Fruit fly (Drosophila melanogaster) whole organism, embryonic: ENCODE measurements around the gene Ada1-2.
A peak's percentile ranks its signal among the peaks of the same experiment; 100 is the strongest.

Experiments used
- Ada2b ChIP-seq: fragments of 200-800 bp; sonication (Bioruptor generic); IDR thresholded peaks from 2 replicates; pipeline ENCODE4 v1.3.6; 2022; ENCODE audit warnings: missing biosample characterization, missing genetic modification characterization
- Antp ChIP-seq: fragments of 200-800 bp; sonication (Bioruptor generic); optimal IDR thresholded peaks from 3 replicates; lab custom pipeline; 2016; ENCODE audit warnings: missing biosample characterization, missing genetic modification characterization
- CG10267 ChIP-seq: fragments of 200-800 bp; sonication (Bioruptor generic); optimal IDR thresholded peaks from 2 replicates; lab custom pipeline; 2018; ENCODE audit warnings: missing biosample characterization, mild to moderate bottlenecking, missing genetic modification characterization, moderate library complexity
- CG10321 ChIP-seq: fragments of 200-800 bp; sonication (Bioruptor generic); IDR thresholded peaks from 2 replicates; pipeline ENCODE4 v1.3.6; 2022; ENCODE audit warnings: missing biosample characterization, missing genetic modification characterization
- CG10366 ChIP-seq: fragments of 200-800 bp; sonication (Bioruptor generic); IDR thresholded peaks from 2 replicates; pipeline ENCODE4 v1.3.6; 2022; ENCODE audit warnings: missing biosample characterization, missing genetic modification characterization
- CG11093 ChIP-seq: fragments of 200-800 bp; sonication (Bioruptor generic); IDR thresholded peaks from 3 replicates; pipeline ENCODE4 v1.3.6; 2022; ENCODE audit warnings: missing biosample characterization, missing genetic modification characterization
- CG11696 ChIP-seq: fragments of 200-800 bp; sonication (Bioruptor generic); IDR thresholded peaks from 2 replicates; pipeline ENCODE4 v1.3.6; 2022; ENCODE audit warnings: missing biosample characterization, missing genetic modification characterization
- CG12071 ChIP-seq: fragments of 200-800 bp; sonication (Bioruptor generic); optimal IDR thresholded peaks from 3 replicates; lab custom pipeline; 2018; ENCODE audit warnings: missing biosample characterization, mild to moderate bottlenecking, missing genetic modification characterization
- CG15269 ChIP-seq: fragments of 200-800 bp; sonication (Bioruptor generic); optimal IDR thresholded peaks from 2 replicates; lab custom pipeline; 2018; ENCODE audit warnings: missing biosample characterization, mild to moderate bottlenecking, missing genetic modification characterization, moderate library complexity
- CG15514 ChIP-seq: fragments of 200-800 bp; sonication (Bioruptor generic); optimal IDR thresholded peaks from 3 replicates; lab custom pipeline; 2017; ENCODE audit warnings: missing biosample characterization, missing genetic modification characterization, mild to moderate bottlenecking, moderate library complexity, missing genetic modification reagents
- CG1602 ChIP-seq: fragments of 200-800 bp; sonication (Bioruptor generic); optimal IDR thresholded peaks from 3 replicates; lab custom pipeline; 2016; ENCODE audit warnings: missing biosample characterization, missing genetic modification characterization
- CG16813 ChIP-seq: fragments of 200-800 bp; sonication (Bioruptor generic); IDR thresholded peaks from 3 replicates; pipeline ENCODE4 v1.3.6; 2022; ENCODE audit warnings: missing biosample characterization, missing genetic modification characterization; ENCODE audit not compliant: partially characterized antibody
- CG3281 ChIP-seq: fragments of 200-800 bp; sonication (Bioruptor generic); optimal IDR thresholded peaks from 3 replicates; lab custom pipeline; 2017; ENCODE audit warnings: missing biosample characterization, mild to moderate bottlenecking, missing genetic modification characterization
- CG3838 ChIP-seq: fragments of 200-800 bp; sonication (Bioruptor generic); optimal IDR thresholded peaks from 3 replicates; lab custom pipeline; 2016; ENCODE audit warnings: missing biosample characterization, missing genetic modification characterization
- CG4404 ChIP-seq: fragments of 200-800 bp; sonication (Bioruptor generic); IDR thresholded peaks from 2 replicates; pipeline ENCODE4 v1.3.6; 2022; ENCODE audit warnings: missing biosample characterization, missing genetic modification characterization
- CG4854 ChIP-seq: fragments of 200-800 bp; sonication (Bioruptor generic); optimal IDR thresholded peaks from 2 replicates; lab custom pipeline; 2016; ENCODE audit warnings: missing biosample characterization, missing genetic modification characterization, inconsistent platforms
- CG5180 ChIP-seq: fragments of 200-800 bp; sonication (Bioruptor generic); optimal IDR thresholded peaks from 3 replicates; lab custom pipeline; 2017; ENCODE audit warnings: missing biosample characterization, missing genetic modification characterization, mild to moderate bottlenecking, moderate library complexity, missing genetic modification reagents
- CG7839 ChIP-seq: fragments of 200-800 bp; sonication (Bioruptor generic); optimal IDR thresholded peaks from 3 replicates; lab custom pipeline; 2018; ENCODE audit warnings: missing biosample characterization, mild to moderate bottlenecking, missing genetic modification characterization, moderate library complexity
- CG7963 ChIP-seq: fragments of 200-800 bp; sonication (Bioruptor generic); IDR thresholded peaks from 3 replicates; pipeline ENCODE4 v1.3.6; 2022; ENCODE audit warnings: missing biosample characterization, missing genetic modification characterization; ENCODE audit not compliant: partially characterized antibody
- CG8924 ChIP-seq: fragments of 200-800 bp; optimal IDR thresholded peaks from 3 replicates; lab custom pipeline; 2019; ENCODE audit warnings: missing biosample characterization, mild to moderate bottlenecking, missing genetic modification characterization, moderate library complexity
- CG9727 ChIP-seq: fragments of 200-800 bp; sonication (Bioruptor generic); optimal IDR thresholded peaks from 3 replicates; lab custom pipeline; 2017; ENCODE audit warnings: missing biosample characterization, mild to moderate bottlenecking, missing genetic modification characterization
- CkIIα-i1 ChIP-seq: fragments of 200-800 bp; sonication (Bioruptor generic); IDR thresholded peaks from 2 replicates; pipeline ENCODE4 v1.3.6; 2022; ENCODE audit warnings: missing biosample characterization, missing genetic modification characterization
- CrebB ChIP-seq: fragments of 200-800 bp; sonication (Bioruptor generic); optimal IDR thresholded peaks from 3 replicates; lab custom pipeline; 2018; ENCODE audit warnings: missing biosample characterization, mild to moderate bottlenecking, missing genetic modification characterization
- Dfd ChIP-seq, 2 experiments: fragments of >200 bp; optimal IDR thresholded peaks; 2 replicates each; lab custom pipeline; 2017; ENCODE audit warnings: missing biosample characterization in 2 of 2, missing genetic modification characterization in 2 of 2
- ERR ChIP-seq: fragments of 200-800 bp; sonication (Bioruptor generic); optimal IDR thresholded peaks from 2 replicates; lab custom pipeline; 2016; ENCODE audit warnings: missing biosample characterization, missing genetic modification characterization
- Eip74EF ChIP-seq, 2 experiments: fragments of 200-800 bp in 1 of 2; fragments of >200 bp in 1 of 2; sonication (Bioruptor generic) in 1 of 2; optimal IDR thresholded peaks; 2 replicates each; lab custom pipeline; 2017 to 2019; ENCODE audit warnings: missing biosample characterization in 2 of 2, missing genetic modification characterization in 2 of 2, mild to moderate bottlenecking in 1 of 2, moderate library complexity in 1 of 2
- Fer2 ChIP-seq: fragments of 200-800 bp; sonication (Bioruptor generic); optimal IDR thresholded peaks from 2 replicates; lab custom pipeline; 2018; ENCODE audit warnings: missing biosample characterization, mild to moderate bottlenecking, missing genetic modification characterization, moderate library complexity
- Gug ChIP-seq: fragments of 200-800 bp; sonication (Bioruptor generic); IDR thresholded peaks from 4 replicates; pipeline ENCODE4 v1.3.6; 2022; ENCODE audit warnings: missing biosample characterization, missing genetic modification characterization
- H2.0 ChIP-seq: fragments of 200-800 bp; sonication (Bioruptor generic); IDR thresholded peaks from 2 replicates; pipeline ENCODE4 v1.3.6; 2022; ENCODE audit warnings: missing biosample characterization, missing genetic modification characterization
- HmgZ ChIP-seq: fragments of 200-800 bp; sonication (Bioruptor generic); optimal IDR thresholded peaks from 2 replicates; lab custom pipeline; 2018; ENCODE audit warnings: missing biosample characterization, mild to moderate bottlenecking, missing genetic modification characterization
- Lpt ChIP-seq: fragments of >200 bp; optimal IDR thresholded peaks from 2 replicates; lab custom pipeline; 2018; ENCODE audit warnings: missing biosample characterization, missing genetic modification characterization
- MESR4 ChIP-seq: fragments of 200-800 bp; sonication (Bioruptor generic); optimal IDR thresholded peaks from 2 replicates; lab custom pipeline; 2018; ENCODE audit warnings: missing biosample characterization, mild to moderate bottlenecking, missing genetic modification characterization, moderate library complexity
- Max ChIP-seq: fragments of 200-800 bp; sonication (Bioruptor generic); optimal IDR thresholded peaks from 2 replicates; lab custom pipeline; 2016; ENCODE audit warnings: missing biosample characterization, mild to moderate bottlenecking, missing genetic modification characterization
- Ravus ChIP-seq: fragments of 200-800 bp; sonication (Bioruptor generic); IDR thresholded peaks from 2 replicates; pipeline ENCODE4 v1.3.6; 2022; ENCODE audit warnings: missing biosample characterization, missing genetic modification characterization
- Spps ChIP-seq: fragments of 200-800 bp; sonication (Bioruptor generic); optimal IDR thresholded peaks from 2 replicates; lab custom pipeline; 2018; ENCODE audit warnings: missing biosample characterization, mild to moderate bottlenecking, missing genetic modification characterization
- TFAM ChIP-seq: fragments of 200-800 bp; sonication (Bioruptor generic); optimal IDR thresholded peaks from 2 replicates; lab custom pipeline; 2017; ENCODE audit warnings: missing biosample characterization, missing genetic modification characterization, inconsistent platforms
- Xrp1 ChIP-seq: fragments of 200-800 bp; sonication (Bioruptor generic); IDR thresholded peaks from 2 replicates; pipeline ENCODE4 v1.3.6; 2022; ENCODE audit warnings: missing biosample characterization, missing genetic modification characterization
- ems ChIP-seq: fragments of 200-800 bp; sonication (Bioruptor generic); optimal IDR thresholded peaks from 3 replicates; lab custom pipeline; 2016; ENCODE audit warnings: missing biosample characterization, missing genetic modification characterization
- ewg ChIP-seq: fragments of 200-800 bp; sonication (Bioruptor generic); optimal IDR thresholded peaks from 3 replicates; lab custom pipeline; 2017; ENCODE audit warnings: mild to moderate bottlenecking, missing biosample characterization, missing genetic modification reagents, missing genetic modification characterization
- hb ChIP-seq: fragments of 200-800 bp; sonication (Bioruptor generic); IDR thresholded peaks from 3 replicates; pipeline ENCODE4 v1.3.6; 2022; ENCODE audit warnings: missing biosample characterization, missing genetic modification characterization; ENCODE audit not compliant: partially characterized antibody
- ken ChIP-seq: fragments of 200-800 bp; sonication (Bioruptor generic); IDR thresholded peaks from 3 replicates; pipeline ENCODE4 v1.3.6; 2022; ENCODE audit warnings: missing biosample characterization, missing genetic modification characterization
- lilli ChIP-seq: fragments of 200-800 bp; sonication (Bioruptor generic); optimal IDR thresholded peaks from 3 replicates; lab custom pipeline; 2016; ENCODE audit warnings: missing biosample characterization, missing genetic modification characterization
- lov ChIP-seq, 2 experiments: fragments of 200-800 bp in 1 of 2; fragments of >200 bp in 1 of 2; sonication (Bioruptor generic) in 1 of 2; IDR thresholded peaks in 1 of 2; optimal IDR thresholded peaks in 1 of 2; 2 replicates in 1 of 2; 3 replicates in 1 of 2; pipeline versions ENCODE4 v1.3.6 to Lab custom; 2017 to 2022; ENCODE audit warnings: missing biosample characterization in 1 of 2, missing genetic modification characterization in 1 of 2
- mam ChIP-seq: fragments of 200-800 bp; sonication (Bioruptor generic); optimal IDR thresholded peaks from 3 replicates; lab custom pipeline; 2016; ENCODE audit warnings: missing biosample characterization, missing genetic modification characterization
- pb ChIP-seq: fragments of 200-800 bp; sonication (Bioruptor generic); optimal IDR thresholded peaks from 3 replicates; lab custom pipeline; 2016; ENCODE audit warnings: missing biosample characterization, missing genetic modification characterization
- pnt ChIP-seq: fragments of 200-800 bp; sonication (Bioruptor generic); optimal IDR thresholded peaks from 3 replicates; lab custom pipeline; 2016; ENCODE audit warnings: missing biosample characterization, missing genetic modification characterization
- scrt ChIP-seq: fragments of 200-800 bp; sonication (Bioruptor generic); optimal IDR thresholded peaks from 2 replicates; lab custom pipeline; 2018; ENCODE audit warnings: missing biosample characterization, mild to moderate bottlenecking, missing genetic modification characterization, moderate library complexity
- slbo ChIP-seq: fragments of 200-800 bp; sonication (Bioruptor generic); IDR thresholded peaks from 2 replicates; pipeline ENCODE4 v1.3.6; 2022; ENCODE audit warnings: missing biosample characterization, missing genetic modification characterization
- stc ChIP-seq: fragments of 200-800 bp; sonication (Bioruptor generic); IDR thresholded peaks from 2 replicates; pipeline ENCODE4 v1.3.6; 2022; ENCODE audit warnings: missing biosample characterization, missing genetic modification characterization
- trh ChIP-seq: fragments of 200-800 bp; sonication (Bioruptor generic); optimal IDR thresholded peaks from 2 replicates; lab custom pipeline; 2016; ENCODE audit warnings: missing biosample characterization, missing genetic modification characterization
- zen2 ChIP-seq: fragments of 200-800 bp; sonication (Bioruptor generic); IDR thresholded peaks from 3 replicates; pipeline ENCODE4 v1.3.6; 2022; ENCODE audit warnings: missing biosample characterization, missing genetic modification characterization; ENCODE audit not compliant: partially characterized antibody

Ada1-2 gene

DNA sequence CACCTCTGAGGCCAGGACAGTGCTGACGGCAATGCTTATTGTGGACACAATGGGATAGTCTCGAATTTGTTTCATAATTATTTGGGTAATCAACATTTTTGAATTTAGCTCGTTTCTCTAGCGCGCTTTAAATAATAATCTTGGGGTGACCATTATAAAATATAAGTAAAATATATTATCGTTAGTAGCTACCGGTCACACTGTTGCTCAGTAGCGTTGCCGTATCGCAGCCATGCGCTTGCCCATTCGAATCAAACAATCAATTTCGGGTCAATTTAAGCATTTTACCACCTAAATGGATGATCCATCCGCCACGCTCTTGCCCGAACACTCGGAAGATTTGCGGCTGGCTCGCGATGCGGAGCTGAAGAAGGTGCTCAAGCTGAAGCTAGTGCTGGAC is 3.0 kb upstream of the Ada1-2 start, which contains the start of the genes zuc and dgt2 (continued):
- TF ChIP-seq CG3838 (GFP tag; lab: Kevin White, UChicago) (no peak), CG4854 (GFP tag; lab: Kevin White, UChicago) (no peak), CG12071 (GFP tag; lab: Kevin White, UChicago) (no peak), CG10366 (GFP tag; lab: Robert Waterston, UW) (no peak), MESR4 (peak; percentile 53), ems (GFP tag; lab: Kevin White, UChicago) (no peak), lov (optimal IDR thresholded peaks at IDR 0.05; lab: Kevin White, UChicago) (no peak), lov (GFP tag; IDR thresholded peaks at IDR 0.05; lab: Robert Waterston, UW) (no peak), hb (GFP tag; lab: Robert Waterston, UW) (no peak), Gug (GFP tag; lab: Robert Waterston, UW) (no peak), Ada2b (GFP tag; lab: Robert Waterston, UW) (no peak), CG11093 (GFP tag; lab: Robert Waterston, UW) (no peak), slbo (GFP tag; lab: Robert Waterston, UW) (no peak), stc (GFP tag; lab: Robert Waterston, UW) (no peak), H2.0 (GFP tag; lab: Robert Waterston, UW) (no peak), Spps (no peak), HmgZ (tag; lab: Kevin White, UChicago) (peak; percentile 28), pb (GFP tag; lab: Kevin White, UChicago) (no peak), CG15514 (GFP tag; lab: Kevin White, UChicago) (peak; percentile 44), CG8924 (tag; lab: Kevin White, UChicago) (peak; percentile 10), mam (no peak), zen2 (no peak; the same call in 2 of the 3 replicates), CG11696 (no peak), Fer2 (no peak), lilli (GFP tag; lab: Kevin White, UChicago) (no peak), CG1602 (GFP tag; lab: Kevin White, UChicago) (no peak), CG4404 (no peak), Ravus (GFP tag; lab: Robert Waterston, UW) (no peak), CG16813 (peak; percentile 31; the same call in 1 of the 3 replicates), CG7963 (GFP tag; lab: Robert Waterston, UW) (no peak), scrt (GFP tag; lab: Kevin White, UChicago) (no peak), CrebB (tag; lab: Kevin White, UChicago) (no peak), ERR (GFP tag; lab: Kevin White, UChicago) (no peak), ewg (GFP tag; lab: Kevin White, UChicago) (peak; percentile 75), CG5180 (no peak), Dfd (GFP tag; optimal IDR thresholded peaks at IDR 0.05; lab: Kevin White, UChicago) (no peak), CG10321 (GFP tag; lab: Robert Waterston, UW) (no peak), Eip74EF (GFP tag; optimal IDR thresholded peaks at IDR 0.05; lab: Kevin White, UChicago) (no peak), pnt (GFP tag; lab: Kevin White, UChicago) (no peak), TFAM (GFP tag; lab: Kevin White, UChicago) (no peak), Max (no peak), CG7839 (tag; lab: Kevin White, UChicago) (no peak), CG15269 (no peak), CG10267 (tag; lab: Kevin White, UChicago) (no peak), Antp (GFP tag; lab: Kevin White, UChicago) (no peak), trh (GFP tag; lab: Kevin White, UChicago) (no peak), CG3281 (GFP tag; lab: Kevin White, UChicago) (peak; percentile 12), Lpt (GFP tag; lab: Kevin White, UChicago) (no peak), ken (GFP tag; lab: Robert Waterston, UW) (no peak), CG9727 (GFP tag; lab: Kevin White, UChicago) (no peak), CkIIα-i1 (GFP tag; lab: Robert Waterston, UW) (no peak), Xrp1 (GFP tag; lab: Robert Waterston, UW) (no peak)
